Worm (Caenorhabditis elegans) whole organism, mixed stage, embryonic: ENCODE measurements around the gene bath-7.
"Not testable (repeated sequence)": the region's sequence is repeated elsewhere in the genome, so short reads cannot be mapped to it uniquely, and the experiment has no call there.

ENCODE experiments used
- M03D4.4 ChIP-seq: sonication (generic microtip); optimal IDR thresholded peaks from 2 replicates; lab custom pipeline; 2017; ENCODE audit warnings: mild to moderate bottlenecking, missing genetic modification characterization, missing compliant biosample characterization
- blmp-1 ChIP-seq: fragments of 150-350 bp; optimal IDR thresholded peaks from 2 replicates; lab custom pipeline; 2014; ENCODE audit warnings: missing biosample characterization, missing genetic modification characterization
- ceh-43 ChIP-seq: fragments of 200-800 bp; sonication (Bioruptor generic); optimal IDR thresholded peaks from 2 replicates; lab custom pipeline; 2018; ENCODE audit warnings: mild to moderate bottlenecking, missing genetic modification characterization, moderate library complexity, missing compliant biosample characterization
- elt-1 ChIP-seq: sonication (generic microtip); optimal IDR thresholded peaks from 2 replicates; lab custom pipeline; 2017; ENCODE audit warnings: missing genetic modification characterization, mild to moderate bottlenecking, missing compliant biosample characterization, antibody characterized with exemption, moderate library complexity, borderline replicate concordance; ENCODE audit not compliant: insufficient read depth
- lin-13 ChIP-seq: fragments of 150-350 bp; optimal IDR thresholded peaks from 2 replicates; lab custom pipeline; 2014; ENCODE audit warnings: missing biosample characterization, missing genetic modification characterization
- lsy-2 ChIP-seq: fragments of 150-350 bp; optimal IDR thresholded peaks from 2 replicates; lab custom pipeline; 2014; ENCODE audit warnings: missing biosample characterization, missing genetic modification characterization
- mab-5 ChIP-seq: fragments of 150-350 bp; optimal IDR thresholded peaks from 2 replicates; lab custom pipeline; 2014; ENCODE audit warnings: missing biosample characterization, missing genetic modification characterization
- nhr-237 ChIP-seq: fragments of 150-350 bp; optimal IDR thresholded peaks from 2 replicates; lab custom pipeline; 2014; ENCODE audit warnings: missing biosample characterization, missing genetic modification characterization
- pha-4 ChIP-seq: fragments of 150-350 bp; optimal IDR thresholded peaks from 2 replicates; lab custom pipeline; 2018; ENCODE audit warnings: missing biosample characterization, missing genetic modification reagents, missing genetic modification characterization
- snpc-4 ChIP-seq: fragments of 150-350 bp; optimal IDR thresholded peaks from 2 replicates; lab custom pipeline; 2014; ENCODE audit warnings: missing biosample characterization, missing genetic modification characterization
- unc-39 ChIP-seq: fragments of 150-350 bp; optimal IDR thresholded peaks from 2 replicates; lab custom pipeline; 2014; ENCODE audit warnings: missing biosample characterization, missing genetic modification characterization
- unc-62 ChIP-seq: fragments of 150-350 bp; optimal IDR thresholded peaks from 2 replicates; lab custom pipeline; 2014; ENCODE audit warnings: missing biosample characterization, missing genetic modification reagents, missing genetic modification characterization

DNA sequence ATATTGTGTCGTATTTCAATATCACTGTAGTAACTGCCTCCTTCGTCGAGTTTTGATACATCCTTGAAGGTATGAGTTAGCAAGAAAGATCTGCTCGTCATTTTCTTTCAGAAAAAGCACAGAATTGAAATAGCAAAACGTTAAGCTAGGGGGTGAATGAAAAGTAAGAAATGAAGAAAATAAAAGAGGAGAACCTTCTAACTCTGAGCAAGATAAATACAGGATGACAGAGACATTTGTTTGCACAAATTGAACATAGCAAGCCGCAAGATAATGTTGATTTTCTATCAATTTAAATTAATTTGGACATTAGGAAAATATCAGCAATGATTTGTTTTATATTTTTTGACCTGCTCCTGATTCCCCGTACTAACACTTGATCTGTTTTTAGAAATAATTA, 34.6 kb upstream of the bath-7 start, which contains the start of gene math-49:
- TF ChIP-seq M03D4.4 (tag; lab: Kevin White, UChicago); unc-39; pha-4; unc-62; ceh-43; snpc-4; mab-5 (tag; lab: Kevin White, UChicago); elt-1 (tag; lab: Kevin White, UChicago); lsy-2 (tag; lab: Kevin White, UChicago); blmp-1 (tag; lab: Kevin White, UChicago); lin-13 (tag; lab: Kevin White, UChicago); nhr-237 (tag; lab: Kevin White, UChicago): not testable (repeated sequence)
